Fruit fly (Drosophila melanogaster) whole organism, embryonic: Measurements from ENCODE around the gene CG33267.

Experiments used
- BtbVII ChIP-seq: fragments of 200-800 bp; sonication (Bioruptor generic); optimal IDR thresholded peaks from 3 replicates; lab custom pipeline; 2017; ENCODE audit warnings: missing biosample characterization, mild to moderate bottlenecking, missing genetic modification characterization
- CG10543 ChIP-seq: fragments of 200-800 bp; sonication (Bioruptor generic); optimal IDR thresholded peaks from 3 replicates; lab custom pipeline; 2017; ENCODE audit warnings: missing biosample characterization, mild to moderate bottlenecking, missing genetic modification characterization, moderate library complexity
- CG10565 ChIP-seq: fragments of 200-800 bp; sonication (Bioruptor generic); optimal IDR thresholded peaks from 3 replicates; lab custom pipeline; 2016; ENCODE audit warnings: missing biosample characterization, mild to moderate bottlenecking, missing genetic modification characterization
- CG11504 ChIP-seq: fragments of 200-800 bp; sonication (Bioruptor generic); optimal IDR thresholded peaks from 3 replicates; lab custom pipeline; 2019; ENCODE audit warnings: missing biosample characterization, mild to moderate bottlenecking, missing genetic modification characterization, moderate library complexity
- CG11696 ChIP-seq: fragments of 200-800 bp; sonication (Bioruptor generic); IDR thresholded peaks from 2 replicates; pipeline ENCODE4 v1.3.6; 2022; ENCODE audit warnings: missing biosample characterization, missing genetic modification characterization
- CG12219 ChIP-seq: fragments of 200-800 bp; sonication (Bioruptor generic); optimal IDR thresholded peaks from 3 replicates; lab custom pipeline; 2018; ENCODE audit warnings: missing biosample characterization, mild to moderate bottlenecking, missing genetic modification characterization
- CG12391 ChIP-seq: fragments of 200-800 bp; sonication (Bioruptor generic); optimal IDR thresholded peaks from 3 replicates; lab custom pipeline; 2018; ENCODE audit warnings: missing biosample characterization, mild to moderate bottlenecking, missing genetic modification characterization, moderate library complexity
- CG13287 ChIP-seq: fragments of 200-800 bp; sonication (Bioruptor generic); IDR thresholded peaks from 2 replicates; pipeline ENCODE4 v1.3.6; 2022; ENCODE audit warnings: missing biosample characterization, missing genetic modification characterization; ENCODE audit not compliant: partially characterized antibody
- CG13424 ChIP-seq: fragments of 200-800 bp; sonication (Bioruptor generic); optimal IDR thresholded peaks from 2 replicates; lab custom pipeline; 2019; ENCODE audit warnings: missing biosample characterization, mild to moderate bottlenecking, missing genetic modification characterization, moderate library complexity
- CG13624 ChIP-seq: fragments of 200-800 bp; sonication (Bioruptor generic); optimal IDR thresholded peaks from 2 replicates; lab custom pipeline; 2016; ENCODE audit warnings: missing biosample characterization, missing genetic modification characterization
- CG13894 ChIP-seq: fragments of 200-800 bp; sonication (Bioruptor generic); optimal IDR thresholded peaks from 3 replicates; lab custom pipeline; 2018; ENCODE audit warnings: missing biosample characterization, mild to moderate bottlenecking, missing genetic modification characterization, moderate library complexity
- CG14710 ChIP-seq: fragments of 200-800 bp; sonication (Bioruptor generic); optimal IDR thresholded peaks from 3 replicates; lab custom pipeline; 2019; ENCODE audit warnings: missing biosample characterization, mild to moderate bottlenecking, missing genetic modification characterization, moderate library complexity
- CG17359 ChIP-seq: fragments of 200-800 bp; sonication (Bioruptor generic); optimal IDR thresholded peaks from 3 replicates; lab custom pipeline; 2018; ENCODE audit warnings: missing biosample characterization, mild to moderate bottlenecking, missing genetic modification characterization, moderate library complexity
- CG17912 ChIP-seq: fragments of 200-800 bp; sonication (Bioruptor generic); optimal IDR thresholded peaks from 2 replicates; lab custom pipeline; 2018; ENCODE audit warnings: missing biosample characterization, mild to moderate bottlenecking, missing genetic modification characterization
- CG3065 ChIP-seq: fragments of 200-800 bp; sonication (Bioruptor generic); optimal IDR thresholded peaks from 2 replicates; lab custom pipeline; 2016; ENCODE audit warnings: missing biosample characterization, missing genetic modification characterization
- CG31388 ChIP-seq: fragments of 200-800 bp; sonication (Bioruptor generic); optimal IDR thresholded peaks from 2 replicates; lab custom pipeline; 2016; ENCODE audit warnings: missing biosample characterization, missing genetic modification characterization
- CG3281 ChIP-seq: fragments of 200-800 bp; sonication (Bioruptor generic); optimal IDR thresholded peaks from 3 replicates; lab custom pipeline; 2017; ENCODE audit warnings: missing biosample characterization, mild to moderate bottlenecking, missing genetic modification characterization
- CG3726 ChIP-seq: fragments of 200-800 bp; sonication (Bioruptor generic); IDR thresholded peaks from 3 replicates; pipeline ENCODE4, ENCODE4 v1.3.6; 2022; ENCODE audit warnings: missing biosample characterization, missing genetic modification characterization
- CG5245 ChIP-seq: fragments of 200-800 bp; sonication (Bioruptor generic); optimal IDR thresholded peaks from 3 replicates; lab custom pipeline; 2016; ENCODE audit warnings: missing biosample characterization, missing genetic modification characterization
- CG7271 ChIP-seq: fragments of 200-800 bp; sonication (Bioruptor generic); optimal IDR thresholded peaks from 2 replicates; lab custom pipeline; 2018; ENCODE audit warnings: missing biosample characterization, mild to moderate bottlenecking, missing genetic modification characterization, moderate library complexity
- CG7556 ChIP-seq: fragments of 200-800 bp; sonication (Bioruptor generic); optimal IDR thresholded peaks from 2 replicates; lab custom pipeline; 2017; ENCODE audit warnings: missing biosample characterization, mild to moderate bottlenecking, missing genetic modification characterization
- Deaf1 ChIP-seq: fragments of 200-800 bp; optimal IDR thresholded peaks from 3 replicates; lab custom pipeline; 2019; ENCODE audit warnings: missing biosample characterization, mild to moderate bottlenecking, missing genetic modification characterization, moderate library complexity
- E2f1 ChIP-seq: fragments of 200-800 bp; sonication (Bioruptor generic); IDR thresholded peaks from 2 replicates; pipeline ENCODE4 v1.3.6; 2022; ENCODE audit warnings: missing biosample characterization, missing genetic modification characterization
- Gsc ChIP-seq: fragments of 200-800 bp; sonication (Bioruptor generic); IDR thresholded peaks from 2 replicates; pipeline ENCODE4 v1.3.6; 2022; ENCODE audit warnings: missing biosample characterization, missing genetic modification characterization
- HLH54F ChIP-seq: fragments of 200-800 bp; sonication (Bioruptor generic); optimal IDR thresholded peaks from 3 replicates; lab custom pipeline; 2016; ENCODE audit warnings: missing biosample characterization, missing genetic modification characterization
- HmgD ChIP-seq: fragments of 200-800 bp; sonication (Bioruptor generic); optimal IDR thresholded peaks from 3 replicates; lab custom pipeline; 2016; ENCODE audit warnings: missing biosample characterization, missing genetic modification characterization
- Hr39 ChIP-seq: fragments of >200 bp; optimal IDR thresholded peaks from 2 replicates; lab custom pipeline; 2017
- Mad ChIP-seq: fragments of 200-800 bp; sonication (Bioruptor generic); optimal IDR thresholded peaks from 2 replicates; lab custom pipeline; 2016; ENCODE audit warnings: missing biosample characterization, missing genetic modification characterization
- Nf-YA ChIP-seq: fragments of 200-800 bp; sonication (Bioruptor generic); IDR thresholded peaks from 2 replicates; pipeline ENCODE4 v1.3.6; 2022; ENCODE audit warnings: missing biosample characterization, missing genetic modification characterization
- Poxn ChIP-seq: fragments of 200-800 bp; sonication (Bioruptor generic); IDR thresholded peaks from 2 replicates; pipeline ENCODE4 v1.3.6; 2022; ENCODE audit warnings: missing biosample characterization, missing genetic modification characterization
- Ravus ChIP-seq: fragments of 200-800 bp; sonication (Bioruptor generic); IDR thresholded peaks from 2 replicates; pipeline ENCODE4 v1.3.6; 2022; ENCODE audit warnings: missing biosample characterization, missing genetic modification characterization
- Sin3A ChIP-seq: fragments of >200 bp; optimal IDR thresholded peaks from 2 replicates; lab custom pipeline; 2018
- Sox102F ChIP-seq: fragments of 200-800 bp; sonication (Bioruptor generic); optimal IDR thresholded peaks from 2 replicates; lab custom pipeline; 2018; ENCODE audit warnings: missing biosample characterization, mild to moderate bottlenecking, missing genetic modification characterization, moderate library complexity
- Sry-δ ChIP-seq: fragments of 200-800 bp; sonication (Bioruptor generic); optimal IDR thresholded peaks from 2 replicates; lab custom pipeline; 2016; ENCODE audit warnings: missing biosample characterization, missing genetic modification characterization
- al ChIP-seq: fragments of 200-800 bp; sonication (Bioruptor generic); IDR thresholded peaks from 2 replicates; pipeline ENCODE4 v1.3.6; 2022; ENCODE audit warnings: missing biosample characterization, missing genetic modification characterization
- ato ChIP-seq: fragments of 200-800 bp; sonication (Bioruptor generic); IDR thresholded peaks from 2 replicates; pipeline ENCODE4 v1.3.6; 2022; ENCODE audit warnings: missing biosample characterization, missing genetic modification characterization; ENCODE audit not compliant: partially characterized antibody
- bcd ChIP-seq: fragments of 200-800 bp; sonication (Bioruptor generic); optimal IDR thresholded peaks from 2 replicates; lab custom pipeline; 2017; ENCODE audit warnings: missing biosample characterization, mild to moderate bottlenecking, missing genetic modification characterization
- ci ChIP-seq: fragments of 200-800 bp; sonication (Bioruptor generic); IDR thresholded peaks from 3 replicates; pipeline ENCODE4 v1.3.6; 2022; ENCODE audit warnings: missing biosample characterization, missing genetic modification characterization
- crol ChIP-seq: fragments of 200-800 bp; sonication (Bioruptor generic); IDR thresholded peaks from 2 replicates; pipeline ENCODE4 v1.3.6; 2022; ENCODE audit warnings: missing biosample characterization, missing genetic modification characterization
- dati ChIP-seq: fragments of 200-800 bp; sonication (Bioruptor generic); IDR thresholded peaks from 2 replicates; pipeline ENCODE4 v1.3.6; 2022; ENCODE audit warnings: missing biosample characterization, missing genetic modification characterization
- ewg ChIP-seq: fragments of 200-800 bp; sonication (Bioruptor generic); optimal IDR thresholded peaks from 3 replicates; lab custom pipeline; 2017; ENCODE audit warnings: mild to moderate bottlenecking, missing biosample characterization, missing genetic modification reagents, missing genetic modification characterization
- gsb-n ChIP-seq: fragments of 200-800 bp; sonication (Bioruptor generic); optimal IDR thresholded peaks from 3 replicates; lab custom pipeline; 2018; ENCODE audit warnings: missing biosample characterization, mild to moderate bottlenecking, missing genetic modification characterization
- h ChIP-seq: fragments of >200 bp; optimal IDR thresholded peaks from 2 replicates; lab custom pipeline; 2017
- jing ChIP-seq: fragments of 200-800 bp; sonication (Bioruptor generic); optimal IDR thresholded peaks from 2 replicates; lab custom pipeline; 2018; ENCODE audit warnings: missing biosample characterization, mild to moderate bottlenecking, missing genetic modification characterization
- lab ChIP-seq: fragments of 200-800 bp; sonication (Bioruptor generic); optimal IDR thresholded peaks from 3 replicates; lab custom pipeline; 2017; ENCODE audit warnings: missing biosample characterization, missing genetic modification characterization, mild to moderate bottlenecking, moderate library complexity, missing genetic modification reagents
- run ChIP-seq: fragments of 200-800 bp; sonication (Bioruptor generic); optimal IDR thresholded peaks from 3 replicates; lab custom pipeline; 2018; ENCODE audit warnings: missing biosample characterization, mild to moderate bottlenecking, missing genetic modification characterization
- sima ChIP-seq: fragments of 200-800 bp; sonication (Bioruptor generic); optimal IDR thresholded peaks from 2 replicates; lab custom pipeline; 2016; ENCODE audit warnings: missing biosample characterization, missing genetic modification characterization
- unc-4 ChIP-seq: fragments of 200-800 bp; sonication (Bioruptor generic); IDR thresholded peaks from 2 replicates; pipeline ENCODE4 v1.3.6; 2022; ENCODE audit warnings: missing biosample characterization, missing genetic modification characterization; ENCODE audit not compliant: partially characterized antibody
- wdn ChIP-seq: fragments of 200-800 bp; sonication (Bioruptor generic); IDR thresholded peaks from 2 replicates; pipeline ENCODE4 v1.3.6; 2022; ENCODE audit warnings: missing biosample characterization, missing genetic modification characterization
- yki ChIP-seq: fragments of >200 bp; optimal IDR thresholded peaks from 3 replicates; lab custom pipeline; 2018

The CG33267 gene

dm6 chr3L:11540330-11540702 is 24.0 kb upstream of the CG33267 start (continued):
- TF ChIP-seq CG10543 (peak; percentile 10), CG3065 (GFP tag; lab: Kevin White, UChicago) (no peak), Deaf1 (no peak), Sin3A (lab: Kevin White, UChicago) (no peak), lab (GFP tag; lab: Kevin White, UChicago) (peak; percentile 69), Ravus (GFP tag; lab: Robert Waterston, UW) (no peak), CG3726 (GFP tag; lab: Robert Waterston, UW) (no peak), Gsc (GFP tag; lab: Robert Waterston, UW) (no peak), CG13894 (tag; lab: Kevin White, UChicago) (no peak), jing (GFP tag; lab: Kevin White, UChicago) (no peak), gsb-n (tag; lab: Kevin White, UChicago) (peak; percentile 55), CG13624 (GFP tag; lab: Kevin White, UChicago) (no peak), CG13287 (GFP tag; lab: Robert Waterston, UW) (no peak), ato (GFP tag; lab: Robert Waterston, UW) (no peak), unc-4 (GFP tag; lab: Robert Waterston, UW) (no peak), CG11504 (tag; lab: Kevin White, UChicago) (peak; percentile 13), HmgD (GFP tag; lab: Kevin White, UChicago) (no peak), h (lab: Kevin White, UChicago) (no peak), CG12391 (tag; lab: Kevin White, UChicago) (no peak), CG17359 (tag; lab: Kevin White, UChicago) (peak; percentile 24), Nf-YA (GFP tag; lab: Robert Waterston, UW) (no peak), CG17912 (GFP tag; lab: Kevin White, UChicago) (no peak), al (GFP tag; lab: Robert Waterston, UW) (no peak), CG13424 (tag; lab: Kevin White, UChicago) (peak; percentile 28), CG14710 (tag; lab: Kevin White, UChicago) (peak; percentile 27), CG3281 (GFP tag; lab: Kevin White, UChicago) (peak; percentile 36), Mad (GFP tag; lab: Kevin White, UChicago) (no peak), ewg (no peak), yki (lab: Kevin White, UChicago) (no peak), wdn (no peak), ci (GFP tag; lab: Robert Waterston, UW) (peak; percentile 52; the same call in 2 of the 3 replicates), E2f1 (no peak), CG7556 (GFP tag; lab: Kevin White, UChicago) (peak; percentile 11), Sox102F (GFP tag; lab: Kevin White, UChicago) (no peak), CG7271 (no peak), BtbVII (peak; percentile 61), crol (no peak), CG5245 (GFP tag; lab: Kevin White, UChicago) (no peak), CG11696 (GFP tag; lab: Robert Waterston, UW) (peak; percentile 28; the same call in 1 of the 2 replicates), sima (GFP tag; lab: Kevin White, UChicago) (no peak), bcd (GFP tag; lab: Kevin White, UChicago) (no peak), Hr39 (lab: Kevin White, UChicago) (no peak), Sry-δ (no peak), CG31388 (GFP tag; lab: Kevin White, UChicago) (no peak), HLH54F (GFP tag; lab: Kevin White, UChicago) (no peak), CG12219 (peak; percentile 23), Poxn (GFP tag; lab: Robert Waterston, UW) (no peak), dati (GFP tag; lab: Robert Waterston, UW) (no peak), CG10565 (GFP tag; lab: Kevin White, UChicago) (no peak), run (tag; lab: Kevin White, UChicago) (no peak)
